Fruit fly (Drosophila melanogaster) whole organism, embryonic: ENCODE measurements around the gene CG7714.
A peak's percentile ranks its signal among the peaks of the same experiment; 100 is the strongest.

Experiments used
- Bgb ChIP-seq: fragments of 200-800 bp; sonication (Bioruptor generic); IDR thresholded peaks from 2 replicates; pipeline ENCODE4 v1.3.6; 2022; ENCODE audit warnings: missing biosample characterization, missing genetic modification characterization; ENCODE audit not compliant: partially characterized antibody
- CG10267 ChIP-seq: fragments of 200-800 bp; sonication (Bioruptor generic); optimal IDR thresholded peaks from 2 replicates; lab custom pipeline; 2018; ENCODE audit warnings: missing biosample characterization, mild to moderate bottlenecking, missing genetic modification characterization, moderate library complexity
- CG11093 ChIP-seq: fragments of 200-800 bp; sonication (Bioruptor generic); IDR thresholded peaks from 3 replicates; pipeline ENCODE4 v1.3.6; 2022; ENCODE audit warnings: missing biosample characterization, missing genetic modification characterization
- CG11247 ChIP-seq: fragments of 200-800 bp; sonication (Bioruptor generic); IDR thresholded peaks from 2 replicates; pipeline ENCODE4 v1.3.6; 2022; ENCODE audit warnings: missing biosample characterization, missing genetic modification characterization
- CG12769 ChIP-seq: fragments of 200-800 bp; sonication (Bioruptor generic); optimal IDR thresholded peaks from 2 replicates; lab custom pipeline; 2019; ENCODE audit warnings: missing biosample characterization, mild to moderate bottlenecking, missing genetic modification characterization, moderate library complexity
- CG13775 ChIP-seq: fragments of 200-800 bp; sonication (Bioruptor generic); optimal IDR thresholded peaks from 3 replicates; lab custom pipeline; 2017; ENCODE audit warnings: missing biosample characterization, mild to moderate bottlenecking, missing genetic modification characterization
- CG13894 ChIP-seq: fragments of 200-800 bp; sonication (Bioruptor generic); optimal IDR thresholded peaks from 3 replicates; lab custom pipeline; 2018; ENCODE audit warnings: missing biosample characterization, mild to moderate bottlenecking, missing genetic modification characterization, moderate library complexity
- CG14014 ChIP-seq: fragments of 200-800 bp; sonication (Bioruptor generic); IDR thresholded peaks from 2 replicates; pipeline ENCODE4 v1.3.6; 2022; ENCODE audit warnings: missing biosample characterization, missing genetic modification characterization
- CG15073 ChIP-seq: fragments of 200-800 bp; sonication (Bioruptor generic); optimal IDR thresholded peaks from 2 replicates; lab custom pipeline; 2016; ENCODE audit warnings: missing biosample characterization, missing genetic modification characterization
- CG31224 ChIP-seq: fragments of 200-800 bp; sonication (Bioruptor generic); IDR thresholded peaks from 2 replicates; pipeline ENCODE4 v1.3.6; 2022; ENCODE audit warnings: missing biosample characterization, missing genetic modification characterization
- CG33557 ChIP-seq: fragments of 200-800 bp; sonication (Bioruptor generic); optimal IDR thresholded peaks from 2 replicates; lab custom pipeline; 2019; ENCODE audit warnings: missing biosample characterization, mild to moderate bottlenecking, missing genetic modification characterization, moderate library complexity
- CG4854 ChIP-seq: fragments of 200-800 bp; sonication (Bioruptor generic); optimal IDR thresholded peaks from 2 replicates; lab custom pipeline; 2016; ENCODE audit warnings: missing biosample characterization, missing genetic modification characterization, inconsistent platforms
- CG7745 ChIP-seq: fragments of 200-800 bp; sonication (Bioruptor generic); optimal IDR thresholded peaks from 2 replicates; lab custom pipeline; 2018; ENCODE audit warnings: missing biosample characterization, mild to moderate bottlenecking, missing genetic modification characterization, moderate library complexity
- CG8359 ChIP-seq: fragments of 200-800 bp; sonication (Bioruptor generic); optimal IDR thresholded peaks from 2 replicates; lab custom pipeline; 2017; ENCODE audit warnings: missing biosample characterization, mild to moderate bottlenecking, missing genetic modification characterization, borderline replicate concordance
- CG8478 ChIP-seq: fragments of >200 bp; optimal IDR thresholded peaks from 2 replicates; lab custom pipeline; 2018
- CTCF ChIP-seq: fragments of 200-800 bp; sonication (Bioruptor generic); optimal IDR thresholded peaks from 2 replicates; lab custom pipeline; 2017; ENCODE audit warnings: missing biosample characterization, mild to moderate bottlenecking, missing genetic modification characterization, moderate library complexity
- Dfd ChIP-seq, 2 experiments: fragments of >200 bp; optimal IDR thresholded peaks; 2 replicates each; lab custom pipeline; 2017; ENCODE audit warnings: missing biosample characterization in 2 of 2, missing genetic modification characterization in 2 of 2
- Dip2 ChIP-seq: fragments of 200-800 bp; sonication (Bioruptor generic); IDR thresholded peaks from 2 replicates; pipeline ENCODE4 v1.3.6; 2022; ENCODE audit warnings: missing biosample characterization, missing genetic modification characterization
- Doc3 ChIP-seq: fragments of 200-800 bp; sonication (Bioruptor generic); IDR thresholded peaks from 3 replicates; pipeline ENCODE4 v1.3.6; 2022; ENCODE audit warnings: missing biosample characterization, missing genetic modification characterization; ENCODE audit not compliant: partially characterized antibody
- Drgx ChIP-seq: fragments of 200-800 bp; sonication (Bioruptor generic); IDR thresholded peaks from 2 replicates; pipeline ENCODE4 v1.3.6; 2022; ENCODE audit warnings: missing biosample characterization, missing genetic modification characterization
- E2f1 ChIP-seq: fragments of 200-800 bp; sonication (Bioruptor generic); IDR thresholded peaks from 2 replicates; pipeline ENCODE4 v1.3.6; 2022; ENCODE audit warnings: missing biosample characterization, missing genetic modification characterization
- Fer2 ChIP-seq: fragments of 200-800 bp; sonication (Bioruptor generic); optimal IDR thresholded peaks from 2 replicates; lab custom pipeline; 2018; ENCODE audit warnings: missing biosample characterization, mild to moderate bottlenecking, missing genetic modification characterization, moderate library complexity
- Hand ChIP-seq: fragments of 200-800 bp; sonication (Bioruptor generic); optimal IDR thresholded peaks from 2 replicates; lab custom pipeline; 2017; ENCODE audit warnings: mild to moderate bottlenecking, missing biosample characterization, missing genetic modification reagents, missing genetic modification characterization
- Side ChIP-seq: fragments of 200-800 bp; sonication (Bioruptor generic); optimal IDR thresholded peaks from 2 replicates; lab custom pipeline; 2016; ENCODE audit warnings: missing biosample characterization, missing genetic modification characterization
- Sry-β ChIP-seq: fragments of 200-800 bp; sonication (Bioruptor generic); optimal IDR thresholded peaks from 2 replicates; lab custom pipeline; 2018; ENCODE audit warnings: missing biosample characterization, mild to moderate bottlenecking, missing genetic modification characterization, moderate library complexity
- Xbp1 ChIP-seq: fragments of 200-800 bp; sonication (Bioruptor generic); optimal IDR thresholded peaks from 3 replicates; lab custom pipeline; 2016; ENCODE audit warnings: missing biosample characterization, mild to moderate bottlenecking, missing genetic modification characterization
- Xrp1 ChIP-seq: fragments of 200-800 bp; sonication (Bioruptor generic); IDR thresholded peaks from 2 replicates; pipeline ENCODE4 v1.3.6; 2022; ENCODE audit warnings: missing biosample characterization, missing genetic modification characterization
- ato ChIP-seq: fragments of 200-800 bp; sonication (Bioruptor generic); IDR thresholded peaks from 2 replicates; pipeline ENCODE4 v1.3.6; 2022; ENCODE audit warnings: missing biosample characterization, missing genetic modification characterization; ENCODE audit not compliant: partially characterized antibody
- ci ChIP-seq: fragments of 200-800 bp; sonication (Bioruptor generic); IDR thresholded peaks from 3 replicates; pipeline ENCODE4 v1.3.6; 2022; ENCODE audit warnings: missing biosample characterization, missing genetic modification characterization
- dmrt99B ChIP-seq: fragments of 200-800 bp; sonication (Bioruptor generic); optimal IDR thresholded peaks from 2 replicates; lab custom pipeline; 2018; ENCODE audit warnings: missing biosample characterization, mild to moderate bottlenecking, missing genetic modification characterization, moderate library complexity
- fu2 ChIP-seq: fragments of 200-800 bp; sonication (Bioruptor generic); optimal IDR thresholded peaks from 2 replicates; lab custom pipeline; 2016; ENCODE audit warnings: missing biosample characterization, missing genetic modification characterization
- gfzf ChIP-seq: fragments of 200-800 bp; sonication (Bioruptor generic); optimal IDR thresholded peaks from 2 replicates; lab custom pipeline; 2016; ENCODE audit warnings: missing biosample characterization, mild to moderate bottlenecking, missing genetic modification characterization, moderate library complexity
- grau ChIP-seq: fragments of 200-800 bp; optimal IDR thresholded peaks from 3 replicates; lab custom pipeline; 2019; ENCODE audit warnings: missing biosample characterization, mild to moderate bottlenecking, missing genetic modification characterization, moderate library complexity
- gsb ChIP-seq: fragments of 200-800 bp; sonication (Bioruptor generic); IDR thresholded peaks from 2 replicates; pipeline ENCODE4 v1.3.6; 2022; ENCODE audit warnings: missing biosample characterization, missing genetic modification characterization
- gsb-n ChIP-seq: fragments of 200-800 bp; sonication (Bioruptor generic); optimal IDR thresholded peaks from 3 replicates; lab custom pipeline; 2018; ENCODE audit warnings: missing biosample characterization, mild to moderate bottlenecking, missing genetic modification characterization
- hb ChIP-seq: fragments of 200-800 bp; sonication (Bioruptor generic); IDR thresholded peaks from 3 replicates; pipeline ENCODE4 v1.3.6; 2022; ENCODE audit warnings: missing biosample characterization, missing genetic modification characterization; ENCODE audit not compliant: partially characterized antibody
- hkb ChIP-seq, 2 experiments: fragments of 200-800 bp in 1 of 2; fragments of >200 bp in 1 of 2; sonication (Bioruptor generic) in 1 of 2; IDR thresholded peaks in 1 of 2; optimal IDR thresholded peaks in 1 of 2; 2 replicates each; pipeline versions ENCODE4 v1.3.6 to Lab custom; 2017 to 2022; ENCODE audit warnings: missing biosample characterization in 1 of 2, missing genetic modification characterization in 1 of 2
- kay ChIP-seq: fragments of 200-800 bp; sonication (Bioruptor generic); optimal IDR thresholded peaks from 2 replicates; lab custom pipeline; 2016; ENCODE audit warnings: missing biosample characterization, missing genetic modification characterization
- lola ChIP-seq, 3 experiments: fragments of >200 bp in 2 of 3; fragments of 200-800 bp in 1 of 3; sonication (Bioruptor generic) in 1 of 3; optimal IDR thresholded peaks; 2 replicates each; lab custom pipeline; 2017 to 2019; ENCODE audit warnings: missing biosample characterization in 3 of 3, missing genetic modification characterization in 3 of 3, mild to moderate bottlenecking in 1 of 3, moderate library complexity in 1 of 3
- org-1 ChIP-seq: fragments of 200-800 bp; sonication (Bioruptor generic); optimal IDR thresholded peaks from 2 replicates; lab custom pipeline; 2017; ENCODE audit warnings: missing biosample characterization, missing genetic modification characterization
- pb ChIP-seq: fragments of 200-800 bp; sonication (Bioruptor generic); optimal IDR thresholded peaks from 3 replicates; lab custom pipeline; 2016; ENCODE audit warnings: missing biosample characterization, missing genetic modification characterization
- phol ChIP-seq: fragments of 200-800 bp; sonication (Bioruptor generic); optimal IDR thresholded peaks from 3 replicates; lab custom pipeline; 2018; ENCODE audit warnings: missing biosample characterization, mild to moderate bottlenecking, missing genetic modification characterization, moderate library complexity
- psq ChIP-seq: fragments of 200-800 bp; sonication (Bioruptor generic); optimal IDR thresholded peaks from 2 replicates; lab custom pipeline; 2017; ENCODE audit warnings: missing biosample characterization, missing genetic modification characterization
- pzg ChIP-seq: fragments of 200-800 bp; sonication (Bioruptor generic); optimal IDR thresholded peaks from 3 replicates; lab custom pipeline; 2018; ENCODE audit warnings: missing biosample characterization, mild to moderate bottlenecking, missing genetic modification characterization, moderate library complexity
- row ChIP-seq: fragments of 200-800 bp; sonication (Bioruptor generic); IDR thresholded peaks from 3 replicates; pipeline ENCODE4 v1.3.6; 2022; ENCODE audit warnings: missing biosample characterization, missing genetic modification characterization
- sna ChIP-seq: fragments of 200-800 bp; sonication (Bioruptor generic); IDR thresholded peaks from 2 replicates; pipeline ENCODE4 v1.3.6; 2022; ENCODE audit warnings: missing biosample characterization, missing genetic modification characterization; ENCODE audit not compliant: partially characterized antibody
- trem ChIP-seq: fragments of 200-800 bp; optimal IDR thresholded peaks from 3 replicates; lab custom pipeline; 2019; ENCODE audit warnings: missing biosample characterization, mild to moderate bottlenecking, missing genetic modification characterization, moderate library complexity
- trh ChIP-seq: fragments of 200-800 bp; sonication (Bioruptor generic); optimal IDR thresholded peaks from 2 replicates; lab custom pipeline; 2016; ENCODE audit warnings: missing biosample characterization, missing genetic modification characterization
- tup ChIP-seq: fragments of 200-800 bp; sonication (Bioruptor generic); optimal IDR thresholded peaks from 2 replicates; lab custom pipeline; 2016; ENCODE audit warnings: missing biosample characterization, mild to moderate bottlenecking, missing genetic modification characterization, moderate library complexity

Gene CG7714

dm6 chr3R:18758548-18759257 lies 32.5 kb upstream of the CG7714 start, which contains the start of gene Epg5 (continued):
- TF ChIP-seq Sry-β (GFP tag; lab: Kevin White, UChicago) (peak; percentile 26), CG11093 (GFP tag; lab: Robert Waterston, UW) (no peak; the same call in 2 of the 3 replicates), CG11247 (GFP tag; lab: Robert Waterston, UW) (peak; percentile 49; the same call in 1 of the 2 replicates), Hand (no peak), tup (GFP tag; lab: Kevin White, UChicago) (peak; percentile 69), psq (GFP tag; lab: Kevin White, UChicago) (peak; percentile 60), gsb (GFP tag; lab: Robert Waterston, UW) (peak; percentile 22; the same call in 1 of the 2 replicates), Side (GFP tag; lab: Kevin White, UChicago) (peak; percentile 59), CG10267 (peak; percentile 74), fu2 (GFP tag; lab: Kevin White, UChicago) (peak; percentile 47), Drgx (GFP tag; lab: Robert Waterston, UW) (peak; percentile 43), CG8359 (no peak), Xbp1 (GFP tag; lab: Kevin White, UChicago) (peak; percentile 83), CG12769 (tag; lab: Kevin White, UChicago) (no peak), Dfd (GFP tag; optimal IDR thresholded peaks at IDR 0.05; lab: Kevin White, UChicago) (no peak), CG8478 (lab: Kevin White, UChicago) (no peak), CG7745 (tag; lab: Kevin White, UChicago) (no peak), pb (peak; percentile 30), kay (GFP tag; lab: Kevin White, UChicago) (peak; percentile 49), CG4854 (GFP tag; lab: Kevin White, UChicago) (no peak), Fer2 (peak; percentile 50), gsb-n (tag; lab: Kevin White, UChicago) (no peak), E2f1 (GFP tag; lab: Robert Waterston, UW) (peak; percentile 71), lola (GFP tag; optimal IDR thresholded peaks at IDR 0.05; lab: Kevin White, UChicago) (no peak), row (GFP tag; lab: Robert Waterston, UW) (peak; percentile 97), hkb (optimal IDR thresholded peaks at IDR 0.05; lab: Kevin White, UChicago) (peak; percentile 71), hkb (GFP tag; IDR thresholded peaks at IDR 0.05; lab: Robert Waterston, UW) (no peak), trh (GFP tag; lab: Kevin White, UChicago) (peak; percentile 58), CTCF (GFP tag; lab: Kevin White, UChicago) (no peak), org-1 (GFP tag; lab: Kevin White, UChicago) (no peak), pzg (GFP tag; lab: Kevin White, UChicago) (peak; percentile 85), ato (GFP tag; lab: Robert Waterston, UW) (peak; percentile 78), trem (peak; percentile 73), CG13894 (no peak), hb (peak; percentile 98), CG31224 (peak; percentile 68), Bgb (peak; percentile 96), CG14014 (GFP tag; lab: Robert Waterston, UW) (peak; percentile 81), phol (peak; percentile 80), dmrt99B (tag; lab: Kevin White, UChicago) (no peak), Doc3 (GFP tag; lab: Robert Waterston, UW) (peak; percentile 99), ci (GFP tag; lab: Robert Waterston, UW) (peak; percentile 46; the same call in 1 of the 3 replicates), CG15073 (no peak), grau (tag; lab: Kevin White, UChicago) (no peak), Xrp1 (GFP tag; lab: Robert Waterston, UW) (peak; percentile 65), CG13775 (peak; percentile 71), Dip2 (GFP tag; lab: Robert Waterston, UW) (no peak), CG33557 (GFP tag; lab: Kevin White, UChicago) (no peak), gfzf (GFP tag; lab: Kevin White, UChicago) (peak; percentile 27), sna (GFP tag; lab: Robert Waterston, UW) (peak; percentile 99)
